Fruit fly (Drosophila melanogaster) whole organism, embryonic: Measurements from ENCODE around the gene PpD6.

Experiments
- CG11456 ChIP-seq: fragments of 200-800 bp; sonication (Bioruptor generic); IDR thresholded peaks from 3 replicates; pipeline ENCODE4 v1.3.6; 2022; ENCODE audit warnings: missing biosample characterization, missing genetic modification characterization
- CG5245 ChIP-seq: fragments of 200-800 bp; sonication (Bioruptor generic); optimal IDR thresholded peaks from 3 replicates; lab custom pipeline; 2016; ENCODE audit warnings: missing biosample characterization, missing genetic modification characterization
- Hmr ChIP-seq: fragments of 200-800 bp; sonication (Bioruptor generic); optimal IDR thresholded peaks from 3 replicates; lab custom pipeline; 2017; ENCODE audit warnings: mild to moderate bottlenecking, missing biosample characterization, missing genetic modification reagents, missing genetic modification characterization
- Trl ChIP-seq, 3 experiments: fragments of >200 bp in 2 of 3; fragments of 200-800 bp in 1 of 3; sonication (Bioruptor generic) in 1 of 3; optimal IDR thresholded peaks; 2 replicates in 1 of 3; 3 replicates in 2 of 3; lab custom pipeline; 2016 to 2017; ENCODE audit warnings: missing biosample characterization in 1 of 3, missing genetic modification characterization in 1 of 3
- bigmax ChIP-seq: fragments of 200-800 bp; sonication (Bioruptor generic); optimal IDR thresholded peaks from 2 replicates; lab custom pipeline; 2018; ENCODE audit warnings: missing biosample characterization, mild to moderate bottlenecking, missing genetic modification characterization
- so ChIP-seq: fragments of 200-800 bp; sonication (Bioruptor generic); IDR thresholded peaks from 3 replicates; pipeline ENCODE4 v1.3.6; 2022; ENCODE audit warnings: missing biosample characterization, missing genetic modification characterization

- TF ChIP-seq CG11456 (GFP tag; lab: Robert Waterston, UW), result no peak
- TF ChIP-seq CG5245 (GFP tag; lab: Kevin White, UChicago), result no peak
- no peak for TF ChIP-seq Hmr
- no peak for TF ChIP-seq Trl (optimal IDR thresholded peaks at IDR 0.05; lab: Kevin White, UChicago)
- no peak for TF ChIP-seq Trl (GFP tag; optimal IDR thresholded peaks at IDR 0.05; lab: Kevin White, UChicago)
- TF ChIP-seq so (GFP tag; lab: Robert Waterston, UW), result no peak
- no peak for TF ChIP-seq bigmax (GFP tag; lab: Kevin White, UChicago)
Observed at dm6 chr2L:3078741-3079140, 30.7 kb upstream of the PpD6 start.
